Fruit fly (Drosophila melanogaster) whole organism, embryonic: ENCODE data around the gene Prdm13.
A peak's percentile ranks its signal among the peaks of the same experiment; 100 is the strongest.

Source experiments
- Bgb ChIP-seq: fragments of 200-800 bp; sonication (Bioruptor generic); IDR thresholded peaks from 2 replicates; pipeline ENCODE4 v1.3.6; 2022; ENCODE audit warnings: missing biosample characterization, missing genetic modification characterization; ENCODE audit not compliant: partially characterized antibody
- Blimp-1 ChIP-seq: fragments of 200-800 bp; sonication (Bioruptor generic); optimal IDR thresholded peaks from 3 replicates; lab custom pipeline; 2018; ENCODE audit warnings: missing biosample characterization, missing genetic modification characterization, mild to moderate bottlenecking, moderate library complexity, missing genetic modification reagents
- CG1024 ChIP-seq: fragments of 200-800 bp; sonication (Bioruptor generic); IDR thresholded peaks from 2 replicates; pipeline ENCODE4 v1.3.6; 2022; ENCODE audit warnings: missing biosample characterization, missing genetic modification characterization
- CG12942 ChIP-seq: fragments of 200-800 bp; sonication (Bioruptor generic); optimal IDR thresholded peaks from 3 replicates; lab custom pipeline; 2016; ENCODE audit warnings: missing biosample characterization, missing genetic modification characterization
- CG13123 ChIP-seq: fragments of 200-800 bp; sonication (Bioruptor generic); optimal IDR thresholded peaks from 2 replicates; lab custom pipeline; 2016; ENCODE audit warnings: missing biosample characterization, missing genetic modification characterization
- CG1529 ChIP-seq: fragments of 200-800 bp; sonication (Bioruptor generic); optimal IDR thresholded peaks from 3 replicates; lab custom pipeline; 2018; ENCODE audit warnings: missing biosample characterization, missing genetic modification characterization
- CG1602 ChIP-seq: fragments of 200-800 bp; sonication (Bioruptor generic); optimal IDR thresholded peaks from 3 replicates; lab custom pipeline; 2016; ENCODE audit warnings: missing biosample characterization, missing genetic modification characterization
- CG16815 ChIP-seq: fragments of 200-800 bp; sonication (Bioruptor generic); optimal IDR thresholded peaks from 3 replicates; lab custom pipeline; 2017; ENCODE audit warnings: missing biosample characterization, mild to moderate bottlenecking, missing genetic modification characterization
- CG18599 ChIP-seq: fragments of 200-800 bp; sonication (Bioruptor generic); optimal IDR thresholded peaks from 3 replicates; lab custom pipeline; 2017; ENCODE audit warnings: missing biosample characterization, missing genetic modification characterization, mild to moderate bottlenecking, moderate library complexity, missing genetic modification reagents
- CG3065 ChIP-seq: fragments of 200-800 bp; sonication (Bioruptor generic); optimal IDR thresholded peaks from 2 replicates; lab custom pipeline; 2016; ENCODE audit warnings: missing biosample characterization, missing genetic modification characterization
- CG3847 ChIP-seq: fragments of 200-800 bp; sonication (Bioruptor generic); IDR thresholded peaks from 2 replicates; pipeline ENCODE4 v1.3.6; 2022; ENCODE audit warnings: missing biosample characterization, missing genetic modification characterization
- CG3995 ChIP-seq: fragments of 200-800 bp; sonication (Bioruptor generic); optimal IDR thresholded peaks from 3 replicates; lab custom pipeline; 2016; ENCODE audit warnings: missing biosample characterization, missing genetic modification characterization
- CG4707 ChIP-seq: fragments of 200-800 bp; sonication (Bioruptor generic); optimal IDR thresholded peaks from 2 replicates; lab custom pipeline; 2018; ENCODE audit warnings: missing biosample characterization, mild to moderate bottlenecking, missing genetic modification characterization, moderate library complexity
- CG6791 ChIP-seq: fragments of 200-800 bp; sonication (Bioruptor generic); IDR thresholded peaks from 3 replicates; pipeline ENCODE4 v1.3.6; 2022; ENCODE audit warnings: missing biosample characterization, missing genetic modification characterization; ENCODE audit not compliant: partially characterized antibody
- CG7357 ChIP-seq: fragments of 200-800 bp; sonication (Bioruptor generic); IDR thresholded peaks from 3 replicates; pipeline ENCODE4 v1.3.6; 2022; ENCODE audit warnings: missing biosample characterization, missing genetic modification characterization
- CG9817 ChIP-seq: fragments of 200-800 bp; sonication (Bioruptor generic); optimal IDR thresholded peaks from 2 replicates; lab custom pipeline; 2018; ENCODE audit warnings: missing biosample characterization, mild to moderate bottlenecking, missing genetic modification characterization, moderate library complexity
- CG9932 ChIP-seq: fragments of 200-800 bp; sonication (Bioruptor generic); IDR thresholded peaks from 2 replicates; pipeline ENCODE4 v1.3.6; 2022; ENCODE audit warnings: missing biosample characterization, missing genetic modification characterization
- CHES-1-like ChIP-seq: fragments of 200-800 bp; sonication (Bioruptor generic); optimal IDR thresholded peaks from 2 replicates; lab custom pipeline; 2016; ENCODE audit warnings: missing biosample characterization, missing genetic modification characterization
- Dek ChIP-seq: fragments of 200-800 bp; sonication (Bioruptor generic); optimal IDR thresholded peaks from 3 replicates; lab custom pipeline; 2019; ENCODE audit warnings: missing biosample characterization, mild to moderate bottlenecking, missing genetic modification characterization, moderate library complexity
- Doc3 ChIP-seq: fragments of 200-800 bp; sonication (Bioruptor generic); IDR thresholded peaks from 3 replicates; pipeline ENCODE4 v1.3.6; 2022; ENCODE audit warnings: missing biosample characterization, missing genetic modification characterization; ENCODE audit not compliant: partially characterized antibody
- E2f1 ChIP-seq: fragments of 200-800 bp; sonication (Bioruptor generic); IDR thresholded peaks from 2 replicates; pipeline ENCODE4 v1.3.6; 2022; ENCODE audit warnings: missing biosample characterization, missing genetic modification characterization
- Fer3 ChIP-seq: fragments of 200-800 bp; sonication (Bioruptor generic); optimal IDR thresholded peaks from 2 replicates; lab custom pipeline; 2018; ENCODE audit warnings: missing biosample characterization, mild to moderate bottlenecking, missing genetic modification characterization, moderate library complexity
- HLHmδ ChIP-seq: fragments of 200-800 bp; sonication (Bioruptor generic); optimal IDR thresholded peaks from 2 replicates; lab custom pipeline; 2018; ENCODE audit warnings: missing biosample characterization, mild to moderate bottlenecking, missing genetic modification characterization, moderate library complexity
- Hand ChIP-seq: fragments of 200-800 bp; sonication (Bioruptor generic); optimal IDR thresholded peaks from 2 replicates; lab custom pipeline; 2017; ENCODE audit warnings: mild to moderate bottlenecking, missing biosample characterization, missing genetic modification reagents, missing genetic modification characterization
- Hmr ChIP-seq: fragments of 200-800 bp; sonication (Bioruptor generic); optimal IDR thresholded peaks from 3 replicates; lab custom pipeline; 2017; ENCODE audit warnings: mild to moderate bottlenecking, missing biosample characterization, missing genetic modification reagents, missing genetic modification characterization
- Hr3 ChIP-seq: fragments of 200-800 bp; sonication (Bioruptor generic); optimal IDR thresholded peaks from 3 replicates; lab custom pipeline; 2016; ENCODE audit warnings: missing biosample characterization, missing genetic modification characterization
- Lim3 ChIP-seq: fragments of 200-800 bp; sonication (Bioruptor generic); IDR thresholded peaks from 2 replicates; pipeline ENCODE4 v1.3.6; 2022; ENCODE audit warnings: missing biosample characterization, missing genetic modification characterization
- MESR4 ChIP-seq: fragments of 200-800 bp; sonication (Bioruptor generic); optimal IDR thresholded peaks from 2 replicates; lab custom pipeline; 2018; ENCODE audit warnings: missing biosample characterization, mild to moderate bottlenecking, missing genetic modification characterization, moderate library complexity
- NK7.1 ChIP-seq: fragments of 200-800 bp; sonication (Bioruptor generic); optimal IDR thresholded peaks from 3 replicates; lab custom pipeline; 2016; ENCODE audit warnings: missing biosample characterization, missing genetic modification characterization
- Oaz ChIP-seq: fragments of 200-800 bp; sonication (Bioruptor generic); IDR thresholded peaks from 2 replicates; pipeline ENCODE4 v1.3.6; 2022; ENCODE audit warnings: missing biosample characterization, missing genetic modification characterization
- Stat92E ChIP-seq, 3 experiments: fragments of >200 bp in 2 of 3; fragments of 200-800 bp in 1 of 3; sonication (Bioruptor generic) in 1 of 3; optimal IDR thresholded peaks; 2 replicates each; lab custom pipeline; 2017 to 2019; ENCODE audit warnings: missing biosample characterization in 3 of 3, missing genetic modification characterization in 3 of 3, mild to moderate bottlenecking in 1 of 3, moderate library complexity in 1 of 3
- bsh ChIP-seq, 2 experiments: fragments of 200-800 bp; sonication (Bioruptor generic); optimal IDR thresholded peaks; 2 replicates each; lab custom pipeline; 2017 to 2018; ENCODE audit warnings: mild to moderate bottlenecking in 2 of 2, missing biosample characterization in 2 of 2, missing genetic modification characterization in 2 of 2, moderate library complexity in 1 of 2
- dan ChIP-seq: fragments of 200-800 bp; sonication (Bioruptor generic); IDR thresholded peaks from 2 replicates; pipeline ENCODE4 v1.3.6; 2022; ENCODE audit warnings: missing biosample characterization, missing genetic modification characterization
- dmrt11E ChIP-seq: fragments of 200-800 bp; sonication (Bioruptor generic); optimal IDR thresholded peaks from 3 replicates; lab custom pipeline; 2018; ENCODE audit warnings: missing biosample characterization, mild to moderate bottlenecking, missing genetic modification characterization, moderate library complexity
- dpn ChIP-seq, 2 experiments: fragments of 200-800 bp; sonication (Bioruptor generic); optimal IDR thresholded peaks; 3 replicates each; lab custom pipeline; 2016; ENCODE audit warnings: missing biosample characterization in 2 of 2, missing genetic modification characterization in 2 of 2
- fd96Cb ChIP-seq: fragments of 200-800 bp; sonication (Bioruptor generic); optimal IDR thresholded peaks from 2 replicates; lab custom pipeline; 2018; ENCODE audit warnings: missing biosample characterization, mild to moderate bottlenecking, missing genetic modification characterization, moderate library complexity
- grau ChIP-seq: fragments of 200-800 bp; optimal IDR thresholded peaks from 3 replicates; lab custom pipeline; 2019; ENCODE audit warnings: missing biosample characterization, mild to moderate bottlenecking, missing genetic modification characterization, moderate library complexity
- gsb ChIP-seq: fragments of 200-800 bp; sonication (Bioruptor generic); IDR thresholded peaks from 2 replicates; pipeline ENCODE4 v1.3.6; 2022; ENCODE audit warnings: missing biosample characterization, missing genetic modification characterization
- hbn ChIP-seq: fragments of 200-800 bp; sonication (Bioruptor generic); IDR thresholded peaks from 2 replicates; pipeline ENCODE4 v1.3.6; 2022; ENCODE audit warnings: missing biosample characterization, missing genetic modification characterization; ENCODE audit not compliant: partially characterized antibody
- inv ChIP-seq: fragments of 200-800 bp; sonication (Bioruptor generic); IDR thresholded peaks from 2 replicates; pipeline ENCODE4 v1.3.6; 2022; ENCODE audit warnings: missing biosample characterization, missing genetic modification characterization; ENCODE audit not compliant: partially characterized antibody
- jumu ChIP-seq: fragments of 200-800 bp; sonication (Bioruptor generic); optimal IDR thresholded peaks from 3 replicates; lab custom pipeline; 2016; ENCODE audit warnings: missing biosample characterization, missing genetic modification characterization
- mld ChIP-seq: fragments of 200-800 bp; sonication (Bioruptor generic); IDR thresholded peaks from 3 replicates; pipeline ENCODE4 v1.3.6; 2022; ENCODE audit warnings: missing biosample characterization, missing genetic modification characterization; ENCODE audit not compliant: partially characterized antibody
- psq ChIP-seq: fragments of 200-800 bp; sonication (Bioruptor generic); optimal IDR thresholded peaks from 2 replicates; lab custom pipeline; 2017; ENCODE audit warnings: missing biosample characterization, missing genetic modification characterization
- sim ChIP-seq: fragments of 200-800 bp; sonication (Bioruptor generic); IDR thresholded peaks from 2 replicates; pipeline ENCODE4 v1.3.6; 2022; ENCODE audit warnings: missing biosample characterization, missing genetic modification characterization
- sr ChIP-seq: fragments of 200-800 bp; sonication (Bioruptor generic); IDR thresholded peaks from 3 replicates; pipeline ENCODE4 v1.3.6; 2022; ENCODE audit warnings: missing biosample characterization, missing genetic modification characterization
- sug ChIP-seq: fragments of 200-800 bp; optimal IDR thresholded peaks from 2 replicates; lab custom pipeline; 2019; ENCODE audit warnings: missing biosample characterization, mild to moderate bottlenecking, missing genetic modification characterization, moderate library complexity
- tap ChIP-seq: fragments of 200-800 bp; optimal IDR thresholded peaks from 3 replicates; lab custom pipeline; 2019; ENCODE audit warnings: missing biosample characterization, mild to moderate bottlenecking, missing genetic modification characterization, moderate library complexity
- unpg ChIP-seq: fragments of 200-800 bp; sonication (Bioruptor generic); optimal IDR thresholded peaks from 3 replicates; lab custom pipeline; 2018; ENCODE audit warnings: missing biosample characterization, mild to moderate bottlenecking, missing genetic modification characterization, moderate library complexity

The Prdm13 gene

DNA sequence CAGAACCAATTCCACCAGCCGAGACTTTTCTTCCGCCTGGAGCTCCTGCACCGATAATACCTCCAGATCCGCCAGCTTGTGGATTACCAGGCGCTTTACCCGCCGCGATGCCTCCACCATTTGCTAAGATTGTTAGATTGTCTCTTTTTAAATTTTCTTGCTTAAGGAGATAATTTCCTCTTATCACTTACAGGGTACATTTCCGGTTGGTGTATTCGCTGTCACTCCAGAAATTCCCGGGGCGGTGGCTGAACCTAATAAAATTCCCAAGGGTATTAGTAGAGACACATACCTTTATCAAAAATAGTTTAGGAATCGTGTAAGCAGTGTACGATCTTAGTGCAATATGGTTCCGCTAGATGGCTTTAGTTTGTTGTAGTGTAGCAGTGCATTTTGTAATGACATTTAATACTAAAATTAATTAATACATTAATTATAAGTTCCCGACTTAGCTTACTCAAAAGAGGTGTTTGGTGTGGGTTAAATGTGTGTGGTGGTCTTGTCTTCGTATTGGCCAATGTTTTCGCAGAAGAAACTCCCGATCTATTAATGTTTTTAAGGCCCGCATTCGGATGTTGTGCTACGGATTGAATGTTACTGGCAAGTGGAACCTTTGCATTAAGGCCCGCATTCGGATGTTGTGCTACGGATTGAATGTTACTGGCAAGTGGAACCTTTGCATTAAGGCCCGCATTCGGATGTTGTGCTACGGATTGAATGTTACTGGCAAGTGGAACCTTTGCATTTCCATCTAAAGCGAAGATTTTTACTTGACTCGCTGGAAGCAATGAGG, 38.1 kb upstream of the Prdm13 start (continued):
- TF ChIP-seq CG18599 (GFP tag; lab: Kevin White, UChicago) (peak; percentile 79), CG4707 (GFP tag; lab: Kevin White, UChicago) (peak; percentile 83), sim (GFP tag; lab: Robert Waterston, UW) (peak; percentile 82), dmrt11E (tag; lab: Kevin White, UChicago) (peak; percentile 49), sr (GFP tag; lab: Robert Waterston, UW) (peak; percentile 93), CG3995 (GFP tag; lab: Kevin White, UChicago) (peak; percentile 3), NK7.1 (GFP tag; lab: Kevin White, UChicago) (peak; percentile 79), MESR4 (GFP tag; lab: Kevin White, UChicago) (peak; percentile 18), dpn (GFP tag; optimal IDR thresholded peaks at IDR 0.05; lab: Kevin White, UChicago) (peak; percentile 38 to 91), CG3065 (GFP tag; lab: Kevin White, UChicago) (no peak), dan (GFP tag; lab: Robert Waterston, UW) (no peak), Oaz (peak; percentile 59), Hr3 (GFP tag; lab: Kevin White, UChicago) (no peak), Dek (tag; lab: Kevin White, UChicago) (no peak), E2f1 (GFP tag; lab: Robert Waterston, UW) (peak; percentile 74), Fer3 (peak; percentile 75), grau (tag; lab: Kevin White, UChicago) (peak; percentile 52), mld (no peak), unpg (GFP tag; lab: Kevin White, UChicago) (peak; percentile 76), jumu (GFP tag; lab: Kevin White, UChicago) (no peak), CG12942 (GFP tag; lab: Kevin White, UChicago) (no peak), Lim3 (no peak), CG1529 (GFP tag; lab: Kevin White, UChicago) (peak; percentile 46), Stat92E (GFP tag; optimal IDR thresholded peaks at IDR 0.05; lab: Kevin White, UChicago) (no peak), sug (tag; lab: Kevin White, UChicago) (no peak), CG6791 (GFP tag; lab: Robert Waterston, UW) (no peak), Hand (GFP tag; lab: Kevin White, UChicago) (no peak), bsh (GFP tag; optimal IDR thresholded peaks at IDR 0.05; lab: Kevin White, UChicago) (peak in 1 of 2 experiments; percentile 62), gsb (GFP tag; lab: Robert Waterston, UW) (peak; percentile 64), Bgb (GFP tag; lab: Robert Waterston, UW) (peak; percentile 22; the same call in 1 of the 2 replicates), CG16815 (GFP tag; lab: Kevin White, UChicago) (peak; percentile 17), HLHmδ (GFP tag; lab: Kevin White, UChicago) (peak; percentile 97), CG7357 (peak; percentile 88), Hmr (GFP tag; lab: Kevin White, UChicago) (peak; percentile 86), Doc3 (GFP tag; lab: Robert Waterston, UW) (no peak), CG9817 (peak; percentile 70), hbn (GFP tag; lab: Robert Waterston, UW) (no peak), CG1024 (GFP tag; lab: Robert Waterston, UW) (peak; percentile 89), tap (tag; lab: Kevin White, UChicago) (peak; percentile 62), fd96Cb (peak; percentile 32), Blimp-1 (GFP tag; lab: Kevin White, UChicago) (peak; percentile 42), CG3847 (GFP tag; lab: Robert Waterston, UW) (peak; percentile 67), inv (GFP tag; lab: Robert Waterston, UW) (no peak), CG1602 (no peak), psq (GFP tag; lab: Kevin White, UChicago) (no peak), CG13123 (GFP tag; lab: Kevin White, UChicago) (peak; percentile 24), CG9932 (peak; percentile 59; the same call in 1 of the 2 replicates), CHES-1-like (GFP tag; lab: Kevin White, UChicago) (peak; percentile 33)
